Fruit fly (Drosophila melanogaster): ENCODE results near the gene Pc.

- TF ChIP-seq Hr83 (GFP tag; optimal IDR thresholded peaks at IDR 0.05; ENCODE audit: poor library complexity, severe bottlenecking) (no peak), dsf (GFP tag; optimal IDR thresholded peaks at IDR 0.05; ENCODE audit: borderline replicate concordance) (no peak), Dif (GFP tag; optimal IDR thresholded peaks at IDR 0.05; ENCODE audit: partially characterized antibody) (no peak), Jra (GFP tag; optimal IDR thresholded peaks at IDR 0.05) (no peak), ey (GFP tag; optimal IDR thresholded peaks at IDR 0.05) (no peak), psq (GFP tag; optimal IDR thresholded peaks at IDR 0.05) (no peak), pan (optimal IDR thresholded peaks at IDR 0.05) (no peak), usp (GFP tag; optimal IDR thresholded peaks at IDR 0.05) (no peak), CG32264 (GFP tag; optimal IDR thresholded peaks at IDR 0.05) (no peak), fru (GFP tag; optimal IDR thresholded peaks at IDR 0.05) (no peak), h (GFP tag; optimal IDR thresholded peaks at IDR 0.05) (no peak)
Observed at dm6 chr3L:21281706-21282105, 36.1 kb downstream of the Pc start.
